ENCODE assay signal across 1 fruit fly cellular context in the genomic region with DNA sequence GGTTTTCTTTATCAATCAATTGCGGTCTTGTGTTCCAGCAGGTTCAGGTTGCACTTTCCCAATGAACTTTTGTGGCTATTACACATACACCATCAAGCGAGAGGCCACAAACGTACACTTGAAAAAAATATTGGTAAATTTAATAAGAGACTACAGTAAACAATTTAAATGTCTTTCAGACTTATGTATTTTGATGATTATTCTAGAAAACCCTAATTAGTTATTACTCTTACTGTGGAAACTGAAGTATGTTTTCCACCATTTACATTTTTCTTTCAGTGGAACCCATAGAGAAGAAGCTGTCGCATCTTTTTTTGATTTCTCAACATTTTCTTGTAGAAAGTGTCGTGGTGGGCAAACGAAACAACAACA.
TF ChIP-seq lines count a peak whose summit lies in the region.

No protein-coding gene starts in this region.

TF ChIP-seq in whole organism, embryonic, 481 proteins besides CTCF, POLR2A, EP300 and RAD21 (continued from another document):
- TF ChIP-seq CG15011 (GFP tag; optimal IDR thresholded peaks at IDR 0.05; lab: Kevin White, UChicago): peak; percentile 79
